Fruit fly (Drosophila melanogaster) whole organism, embryonic: ENCODE data around the gene KFase.

Source experiments
- B-H1 ChIP-seq: fragments of 200-800 bp; sonication (Bioruptor generic); IDR thresholded peaks from 3 replicates; pipeline ENCODE4 v1.3.6; 2022; ENCODE audit warnings: missing biosample characterization, missing genetic modification characterization
- Blimp-1 ChIP-seq: fragments of 200-800 bp; sonication (Bioruptor generic); optimal IDR thresholded peaks from 3 replicates; lab custom pipeline; 2018; ENCODE audit warnings: missing biosample characterization, missing genetic modification characterization, mild to moderate bottlenecking, moderate library complexity, missing genetic modification reagents
- CG12104 ChIP-seq: fragments of 200-800 bp; sonication (Bioruptor generic); optimal IDR thresholded peaks from 3 replicates; lab custom pipeline; 2016; ENCODE audit warnings: missing biosample characterization, missing genetic modification characterization
- CG15514 ChIP-seq: fragments of 200-800 bp; sonication (Bioruptor generic); optimal IDR thresholded peaks from 3 replicates; lab custom pipeline; 2017; ENCODE audit warnings: missing biosample characterization, missing genetic modification characterization, mild to moderate bottlenecking, moderate library complexity, missing genetic modification reagents
- CG17612 ChIP-seq: fragments of 200-800 bp; sonication (Bioruptor generic); IDR thresholded peaks from 2 replicates; pipeline ENCODE4 v1.3.6; 2022; ENCODE audit warnings: missing biosample characterization, missing genetic modification characterization
- CG17912 ChIP-seq: fragments of 200-800 bp; sonication (Bioruptor generic); optimal IDR thresholded peaks from 2 replicates; lab custom pipeline; 2018; ENCODE audit warnings: missing biosample characterization, mild to moderate bottlenecking, missing genetic modification characterization
- CG18011 ChIP-seq: fragments of 200-800 bp; sonication (Bioruptor generic); optimal IDR thresholded peaks from 2 replicates; lab custom pipeline; 2017; ENCODE audit warnings: missing biosample characterization, missing genetic modification characterization, mild to moderate bottlenecking, moderate library complexity, missing genotype
- CG18619 ChIP-seq: fragments of 200-800 bp; sonication (Bioruptor generic); optimal IDR thresholded peaks from 3 replicates; lab custom pipeline; 2017; ENCODE audit warnings: missing biosample characterization, mild to moderate bottlenecking, missing genetic modification characterization
- CG18764 ChIP-seq: fragments of 200-800 bp; sonication (Bioruptor generic); optimal IDR thresholded peaks from 3 replicates; lab custom pipeline; 2016; ENCODE audit warnings: missing biosample characterization, missing genetic modification characterization
- CG31441 ChIP-seq: fragments of 200-800 bp; sonication (Bioruptor generic); IDR thresholded peaks from 2 replicates; pipeline ENCODE4 v1.3.6; 2022; ENCODE audit warnings: missing biosample characterization, missing genetic modification characterization
- CG34224 ChIP-seq: fragments of 200-800 bp; sonication (Bioruptor generic); IDR thresholded peaks from 3 replicates; pipeline ENCODE4 v1.3.6; 2022; ENCODE audit warnings: missing biosample characterization, missing genetic modification characterization; ENCODE audit not compliant: partially characterized antibody
- CG3726 ChIP-seq: fragments of 200-800 bp; sonication (Bioruptor generic); IDR thresholded peaks from 3 replicates; pipeline ENCODE4, ENCODE4 v1.3.6; 2022; ENCODE audit warnings: missing biosample characterization, missing genetic modification characterization
- CG3847 ChIP-seq: fragments of 200-800 bp; sonication (Bioruptor generic); IDR thresholded peaks from 2 replicates; pipeline ENCODE4 v1.3.6; 2022; ENCODE audit warnings: missing biosample characterization, missing genetic modification characterization
- CG6813 ChIP-seq: fragments of 200-800 bp; sonication (Bioruptor generic); optimal IDR thresholded peaks from 2 replicates; lab custom pipeline; 2017; ENCODE audit warnings: missing biosample characterization, missing genetic modification characterization, mild to moderate bottlenecking, moderate library complexity, missing genetic modification reagents
- CG7372 ChIP-seq: fragments of 200-800 bp; sonication (Bioruptor generic); IDR thresholded peaks from 2 replicates; pipeline ENCODE4 v1.3.6; 2022; ENCODE audit warnings: missing biosample characterization, missing genetic modification characterization
- CG7987 ChIP-seq: fragments of 200-800 bp; sonication (Bioruptor generic); optimal IDR thresholded peaks from 2 replicates; lab custom pipeline; 2018; ENCODE audit warnings: missing biosample characterization, mild to moderate bottlenecking, missing genetic modification characterization, moderate library complexity
- CG9876 ChIP-seq: fragments of 200-800 bp; sonication (Bioruptor generic); optimal IDR thresholded peaks from 2 replicates; lab custom pipeline; 2016; ENCODE audit warnings: missing biosample characterization, missing genetic modification characterization
- Dbx ChIP-seq: fragments of 200-800 bp; sonication (Bioruptor generic); IDR thresholded peaks from 3 replicates; pipeline ENCODE4 v1.3.6; 2022; ENCODE audit warnings: missing biosample characterization, missing genetic modification characterization
- Dfd ChIP-seq, 2 experiments: fragments of >200 bp; optimal IDR thresholded peaks; 2 replicates each; lab custom pipeline; 2017; ENCODE audit warnings: missing biosample characterization in 2 of 2, missing genetic modification characterization in 2 of 2
- Ets97D ChIP-seq: fragments of 200-800 bp; sonication (Bioruptor generic); optimal IDR thresholded peaks from 3 replicates; lab custom pipeline; 2016; ENCODE audit warnings: missing biosample characterization, missing genetic modification characterization
- H2.0 ChIP-seq: fragments of 200-800 bp; sonication (Bioruptor generic); IDR thresholded peaks from 2 replicates; pipeline ENCODE4 v1.3.6; 2022; ENCODE audit warnings: missing biosample characterization, missing genetic modification characterization
- HmgD ChIP-seq: fragments of 200-800 bp; sonication (Bioruptor generic); optimal IDR thresholded peaks from 3 replicates; lab custom pipeline; 2016; ENCODE audit warnings: missing biosample characterization, missing genetic modification characterization
- HmgZ ChIP-seq: fragments of 200-800 bp; sonication (Bioruptor generic); optimal IDR thresholded peaks from 2 replicates; lab custom pipeline; 2018; ENCODE audit warnings: missing biosample characterization, mild to moderate bottlenecking, missing genetic modification characterization
- Hr51 ChIP-seq, 2 experiments: fragments of 200-800 bp; sonication (Bioruptor generic); optimal IDR thresholded peaks; 2 replicates in 1 of 2; 3 replicates in 1 of 2; lab custom pipeline; 2016 to 2018; ENCODE audit warnings: missing biosample characterization in 2 of 2, missing genetic modification characterization in 2 of 2, mild to moderate bottlenecking in 1 of 2, moderate library complexity in 1 of 2
- Max ChIP-seq: fragments of 200-800 bp; sonication (Bioruptor generic); optimal IDR thresholded peaks from 2 replicates; lab custom pipeline; 2016; ENCODE audit warnings: missing biosample characterization, mild to moderate bottlenecking, missing genetic modification characterization
- NC2α ChIP-seq: fragments of 200-800 bp; sonication (Bioruptor generic); optimal IDR thresholded peaks from 2 replicates; lab custom pipeline; 2016; ENCODE audit warnings: missing biosample characterization, missing genetic modification characterization
- Nf-YC ChIP-seq: fragments of 200-800 bp; optimal IDR thresholded peaks from 3 replicates; lab custom pipeline; 2019; ENCODE audit warnings: missing biosample characterization, mild to moderate bottlenecking, missing genetic modification characterization, moderate library complexity
- Oaz ChIP-seq: fragments of 200-800 bp; sonication (Bioruptor generic); IDR thresholded peaks from 2 replicates; pipeline ENCODE4 v1.3.6; 2022; ENCODE audit warnings: missing biosample characterization, missing genetic modification characterization
- Rfx ChIP-seq: fragments of 200-800 bp; sonication (Bioruptor generic); IDR thresholded peaks from 2 replicates; pipeline ENCODE4 v1.3.6; 2022; ENCODE audit warnings: missing biosample characterization, missing genetic modification characterization
- Vsx1 ChIP-seq: fragments of 200-800 bp; sonication (Bioruptor generic); optimal IDR thresholded peaks from 2 replicates; lab custom pipeline; 2017; ENCODE audit warnings: missing biosample characterization, mild to moderate bottlenecking, missing genetic modification characterization, missing genetic modification reagents
- chinmo ChIP-seq: fragments of 200-800 bp; sonication (Bioruptor generic); IDR thresholded peaks from 4 replicates; pipeline ENCODE4 v1.3.6; 2022; ENCODE audit warnings: missing biosample characterization, missing genetic modification characterization; ENCODE audit not compliant: partially characterized antibody
- fd102C ChIP-seq: fragments of 200-800 bp; sonication (Bioruptor generic); optimal IDR thresholded peaks from 2 replicates; lab custom pipeline; 2018; ENCODE audit warnings: missing biosample characterization, mild to moderate bottlenecking, missing genetic modification characterization, moderate library complexity
- fd3F ChIP-seq: fragments of 200-800 bp; sonication (Bioruptor generic); optimal IDR thresholded peaks from 2 replicates; lab custom pipeline; 2018; ENCODE audit warnings: missing biosample characterization, mild to moderate bottlenecking, missing genetic modification characterization, moderate library complexity
- gcm ChIP-seq: fragments of 200-800 bp; sonication (Bioruptor generic); optimal IDR thresholded peaks from 2 replicates; lab custom pipeline; 2019; ENCODE audit warnings: missing biosample characterization, mild to moderate bottlenecking, missing genetic modification characterization, moderate library complexity
- gem ChIP-seq: fragments of 200-800 bp; sonication (Bioruptor generic); optimal IDR thresholded peaks from 2 replicates; lab custom pipeline; 2019; ENCODE audit warnings: missing biosample characterization, mild to moderate bottlenecking, missing genetic modification characterization, moderate library complexity
- grn ChIP-seq: fragments of 200-800 bp; sonication (Bioruptor generic); optimal IDR thresholded peaks from 3 replicates; lab custom pipeline; 2017; ENCODE audit warnings: missing biosample characterization, missing genetic modification characterization
- mam ChIP-seq: fragments of 200-800 bp; sonication (Bioruptor generic); optimal IDR thresholded peaks from 3 replicates; lab custom pipeline; 2016; ENCODE audit warnings: missing biosample characterization, missing genetic modification characterization
- nmo ChIP-seq: fragments of 200-800 bp; sonication (Bioruptor generic); optimal IDR thresholded peaks from 2 replicates; lab custom pipeline; 2018; ENCODE audit warnings: missing biosample characterization, mild to moderate bottlenecking, missing genetic modification characterization, moderate library complexity
- nom ChIP-seq: fragments of 200-800 bp; sonication (Bioruptor generic); optimal IDR thresholded peaks from 2 replicates; lab custom pipeline; 2017; ENCODE audit warnings: missing biosample characterization, missing genetic modification characterization, mild to moderate bottlenecking, moderate library complexity, missing genetic modification reagents
- pan ChIP-seq, 4 experiments: fragments of >200 bp in 3 of 4; fragments of 200-800 bp in 1 of 4; sonication (Bioruptor generic) in 1 of 4; optimal IDR thresholded peaks in 3 of 4; IDR thresholded peaks in 1 of 4; 2 replicates each; pipeline versions ENCODE4 v1.3.6 to Lab custom; 2017 to 2022; ENCODE audit warnings: missing biosample characterization in 2 of 4, missing genetic modification characterization in 2 of 4, mixed read lengths in 1 of 4
- ro ChIP-seq: fragments of 200-800 bp; sonication (Bioruptor generic); IDR thresholded peaks from 2 replicates; pipeline ENCODE4 v1.3.6; 2022; ENCODE audit warnings: missing biosample characterization, missing genetic modification characterization
- sisA ChIP-seq: fragments of 200-800 bp; sonication (Bioruptor generic); IDR thresholded peaks from 2 replicates; pipeline ENCODE4 v1.3.6; 2022; ENCODE audit warnings: missing biosample characterization, missing genetic modification characterization
- sqz ChIP-seq: fragments of 200-800 bp; sonication (Bioruptor generic); optimal IDR thresholded peaks from 3 replicates; lab custom pipeline; 2018; ENCODE audit warnings: missing biosample characterization, mild to moderate bottlenecking, missing genetic modification characterization
- wek ChIP-seq: fragments of 200-800 bp; sonication (Bioruptor generic); optimal IDR thresholded peaks from 3 replicates; lab custom pipeline; 2018; ENCODE audit warnings: missing biosample characterization, mild to moderate bottlenecking, missing genetic modification characterization, moderate library complexity
- yki ChIP-seq: fragments of >200 bp; optimal IDR thresholded peaks from 3 replicates; lab custom pipeline; 2018
- z ChIP-seq: fragments of 200-800 bp; sonication (Bioruptor generic); IDR thresholded peaks from 3 replicates; pipeline ENCODE4 v1.3.6; 2022; ENCODE audit warnings: missing biosample characterization, missing genetic modification characterization
- zen ChIP-seq: fragments of 200-800 bp; sonication (Bioruptor generic); optimal IDR thresholded peaks from 3 replicates; lab custom pipeline; 2018; ENCODE audit warnings: missing biosample characterization, mild to moderate bottlenecking, missing genetic modification characterization, moderate library complexity

The KFase gene

DNA sequence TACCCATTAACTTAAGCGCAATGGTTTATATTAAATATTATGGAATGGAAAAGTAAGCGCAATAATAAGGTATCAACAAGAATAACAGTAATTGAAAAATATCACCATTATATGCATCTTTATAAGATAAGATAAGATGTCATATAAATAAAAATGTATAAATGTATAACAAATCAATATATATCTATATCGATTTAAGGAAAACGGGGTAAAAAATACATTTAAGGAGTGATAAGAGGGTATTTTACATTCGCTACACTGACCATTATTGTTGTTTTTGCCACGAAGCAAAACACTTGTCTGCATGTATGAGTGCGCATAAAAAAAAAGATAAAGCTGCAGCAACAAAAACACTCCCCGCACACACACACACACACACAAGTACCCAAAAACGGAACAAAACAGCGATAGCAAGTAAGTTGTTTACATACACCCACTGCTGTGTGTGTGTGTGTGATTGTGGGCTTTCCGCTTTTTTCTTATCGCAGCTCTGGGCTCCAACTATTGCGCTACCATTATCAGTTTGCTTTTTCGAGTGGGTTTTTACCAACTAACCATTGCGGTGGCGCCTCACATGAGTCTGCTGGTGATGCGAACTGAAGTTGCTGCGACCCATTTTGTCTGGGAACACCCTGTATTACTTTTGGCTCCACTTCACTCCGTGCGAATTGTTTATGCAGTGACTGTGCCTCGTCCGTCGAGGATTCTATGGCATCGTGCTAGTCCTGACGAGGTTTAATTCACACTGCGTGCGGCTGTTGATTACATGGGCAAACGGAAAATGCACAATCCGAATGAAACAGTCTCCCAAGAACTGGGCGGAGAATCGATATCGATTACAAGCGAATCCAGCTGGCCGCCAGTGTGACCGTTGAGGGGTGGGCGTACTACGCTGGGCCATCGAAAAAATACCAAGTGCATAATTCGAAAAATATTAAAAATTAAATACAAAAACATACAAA is 15.2 kb downstream of the KFase start, which contains the start of gene mmy (continued):
- TF ChIP-seq chinmo (GFP tag; lab: Robert Waterston, UW) (peak; percentile 92; the same call in 3 of the 4 replicates), gcm (no peak), mam (GFP tag; lab: Kevin White, UChicago) (peak; percentile 19), Oaz (GFP tag; lab: Robert Waterston, UW) (no peak), H2.0 (GFP tag; lab: Robert Waterston, UW) (no peak; the same call in 1 of the 2 replicates), grn (peak; percentile 72), CG7372 (GFP tag; lab: Robert Waterston, UW) (no peak), CG3847 (GFP tag; lab: Robert Waterston, UW) (0 out of 2 replicates have a peak, but pooled peaks have one; percentile 13), CG6813 (GFP tag; lab: Kevin White, UChicago) (peak; percentile 22), CG17612 (GFP tag; lab: Robert Waterston, UW) (no peak), CG15514 (GFP tag; lab: Kevin White, UChicago) (peak; percentile 36), nmo (GFP tag; lab: Kevin White, UChicago) (peak; percentile 78), HmgZ (tag; lab: Kevin White, UChicago) (peak; percentile 12), wek (peak; percentile 27), Dfd (GFP tag; optimal IDR thresholded peaks at IDR 0.05; lab: Kevin White, UChicago) (no peak), zen (no peak), Nf-YC (no peak), ro (GFP tag; lab: Robert Waterston, UW) (no peak), Rfx (GFP tag; lab: Robert Waterston, UW) (peak; percentile 40; the same call in 1 of the 2 replicates), Vsx1 (GFP tag; lab: Kevin White, UChicago) (no peak), CG31441 (GFP tag; lab: Robert Waterston, UW) (peak; percentile 66), HmgD (peak; percentile 69), sisA (GFP tag; lab: Robert Waterston, UW) (no peak), fd3F (no peak), CG18764 (GFP tag; lab: Kevin White, UChicago) (no peak), CG18619 (GFP tag; lab: Kevin White, UChicago) (no peak), Dbx (GFP tag; lab: Robert Waterston, UW) (no peak), CG17912 (peak; percentile 53), Ets97D (GFP tag; lab: Kevin White, UChicago) (no peak), yki (lab: Kevin White, UChicago) (no peak), Max (no peak), z (GFP tag; lab: Robert Waterston, UW) (peak; percentile 75), fd102C (no peak), CG34224 (GFP tag; lab: Robert Waterston, UW) (no peak; the same call in 2 of the 3 replicates), NC2α (GFP tag; lab: Kevin White, UChicago) (no peak), nom (GFP tag; lab: Kevin White, UChicago) (peak; percentile 56), Blimp-1 (GFP tag; lab: Kevin White, UChicago) (peak; percentile 43), CG3726 (GFP tag; lab: Robert Waterston, UW) (no peak), Hr51 (GFP tag; optimal IDR thresholded peaks at IDR 0.05; lab: Kevin White, UChicago) (peak; percentile 15 to 81), CG12104 (peak; percentile 50), gem (tag; lab: Kevin White, UChicago) (peak; percentile 82), pan (optimal IDR thresholded peaks at IDR 0.05; lab: Kevin White, UChicago) (no peak), pan (GFP tag; optimal IDR thresholded peaks at IDR 0.05 in 1 of 2, IDR thresholded peaks at IDR 0.05 in 1 of 2) (peak in 1 of 2 experiments; percentile 30), CG7987 (GFP tag; lab: Kevin White, UChicago) (peak; percentile 37), CG18011 (no peak), sqz (GFP tag; lab: Kevin White, UChicago) (peak; percentile 98), B-H1 (GFP tag; lab: Robert Waterston, UW) (no peak), CG9876 (GFP tag; lab: Kevin White, UChicago) (no peak)
